Fruit fly (Drosophila melanogaster): ENCODE results near the gene CG31199.

CG31199 gene

dm6 chr3R:20735405-20735804 is 8.3 kb downstream of the CG31199 start, which contains the start of gene Cdk2 (continued):
- TF ChIP-seq GATAe (GFP tag; conservative IDR thresholded peaks at IDR 0.05) = no peak
- peak; percentile 93 for TF ChIP-seq CG6791 (GFP tag; IDR thresholded peaks at IDR 0.05; ENCODE audit: partially characterized antibody)
- TF ChIP-seq wek (GFP tag; optimal IDR thresholded peaks at IDR 0.05) = peak; percentile 98
- no peak for TF ChIP-seq CG1024 (GFP tag; IDR thresholded peaks at IDR 0.05)
- TF ChIP-seq CG10321 (GFP tag; IDR thresholded peaks at IDR 0.05) = no peak
- TF ChIP-seq ttk (GFP tag; IDR thresholded peaks at IDR 0.05) = 0 out of 2 replicates have a peak, but pooled peaks have one; percentile 7
- no peak for TF ChIP-seq prd (optimal IDR thresholded peaks at IDR 0.05)
- TF ChIP-seq prd (GFP tag; IDR thresholded peaks at IDR 0.05) = no peak
- TF ChIP-seq sim (GFP tag; IDR thresholded peaks at IDR 0.05) = no peak
- peak; percentile 13 for TF ChIP-seq HmgD (GFP tag; optimal IDR thresholded peaks at IDR 0.05)
- peak; percentile 73; the same call in 1 of the 3 replicates for TF ChIP-seq CG34422 (GFP tag; IDR thresholded peaks at IDR 0.05)
- no peak for TF ChIP-seq br (optimal IDR thresholded peaks at IDR 0.05)
- 0 out of 2 replicates have a peak, but pooled peaks have one; percentile 10 for TF ChIP-seq CG3847 (GFP tag; IDR thresholded peaks at IDR 0.05)
- peak; percentile 88 for TF ChIP-seq vnd (GFP tag; IDR thresholded peaks at IDR 0.05; ENCODE audit: partially characterized antibody)
- no peak for TF ChIP-seq CG11723 (GFP tag; optimal IDR thresholded peaks at IDR 0.05)
- TF ChIP-seq Mrtf (GFP tag; IDR thresholded peaks at IDR 0.05) = no peak
- peak; percentile 66 for TF ChIP-seq vvl (GFP tag; IDR thresholded peaks at IDR 0.05)
- peak; percentile 92 for TF ChIP-seq E2f1 (GFP tag; IDR thresholded peaks at IDR 0.05)
- no peak for TF ChIP-seq Dip2 (GFP tag; IDR thresholded peaks at IDR 0.05)
- no peak for TF ChIP-seq z (GFP tag; IDR thresholded peaks at IDR 0.05)
- no peak for TF ChIP-seq sug (tag; optimal IDR thresholded peaks at IDR 0.05)
- no peak for TF ChIP-seq bab2 (GFP tag; optimal IDR thresholded peaks at IDR 0.05)
- TF ChIP-seq gfzf (GFP tag; optimal IDR thresholded peaks at IDR 0.05) = peak; percentile 1
- no peak for TF ChIP-seq cg (GFP tag; optimal IDR thresholded peaks at IDR 0.05)
- TF ChIP-seq CG12299 (tag; optimal IDR thresholded peaks at IDR 0.05) = no peak
- TF ChIP-seq ATbp (GFP tag; optimal IDR thresholded peaks at IDR 0.05) = no peak
- no peak for TF ChIP-seq tin (GFP tag; optimal IDR thresholded peaks at IDR 0.05)
- TF ChIP-seq toy (GFP tag; IDR thresholded peaks at IDR 0.05) = no peak
- no peak for TF ChIP-seq CG32772 (GFP tag; IDR thresholded peaks at IDR 0.05)
- TF ChIP-seq Atf-2 (GFP tag; optimal IDR thresholded peaks at IDR 0.05) = no peak
- TF ChIP-seq Med (GFP tag) = peak; percentile 91
- TF ChIP-seq ara (GFP tag; IDR thresholded peaks at IDR 0.05) = no peak
- TF ChIP-seq gcm2 (GFP tag; optimal IDR thresholded peaks at IDR 0.05) = no peak
- TF ChIP-seq Opbp (GFP tag; IDR thresholded peaks at IDR 0.05; ENCODE audit: partially characterized antibody) = peak; percentile 95
- TF ChIP-seq dpn (GFP tag; optimal IDR thresholded peaks at IDR 0.05) = peak; percentile 12 to 23
- TF ChIP-seq CG14965 (GFP tag; optimal IDR thresholded peaks at IDR 0.05; ENCODE audit: borderline replicate concordance) = no peak
- TF ChIP-seq CG10431 (GFP tag; optimal IDR thresholded peaks at IDR 0.05) = no peak
- no peak for TF ChIP-seq CG9215 (GFP tag; IDR thresholded peaks at IDR 0.05)
- no peak for TF ChIP-seq CG18262 (tag; optimal IDR thresholded peaks at IDR 0.05)
- no peak for TF ChIP-seq CG8478 (optimal IDR thresholded peaks at IDR 0.05)
- TF ChIP-seq B-H1 (GFP tag; IDR thresholded peaks at IDR 0.05) = no peak
- no peak for TF ChIP-seq scrt (GFP tag; optimal IDR thresholded peaks at IDR 0.05)
- no peak for TF ChIP-seq dysf (GFP tag; IDR thresholded peaks at IDR 0.05)
- TF ChIP-seq ash1 (GFP tag; optimal IDR thresholded peaks at IDR 0.05) = no peak
- no peak for TF ChIP-seq danr (GFP tag; IDR thresholded peaks at IDR 0.05)
- no peak for TF ChIP-seq CG6254 (GFP tag; optimal IDR thresholded peaks at IDR 0.05)
- TF ChIP-seq tio (GFP tag; optimal IDR thresholded peaks at IDR 0.05) = no peak
- TF ChIP-seq ci (GFP tag; IDR thresholded peaks at IDR 0.05) = no peak
- no peak for TF ChIP-seq pb (GFP tag; optimal IDR thresholded peaks at IDR 0.05)
- TF ChIP-seq CG12219 (GFP tag; optimal IDR thresholded peaks at IDR 0.05) = no peak
- TF ChIP-seq Optix (GFP tag; IDR thresholded peaks at IDR 0.05) = no peak
- peak; percentile 92 for TF ChIP-seq Scr (GFP tag; IDR thresholded peaks at IDR 0.05; ENCODE audit: partially characterized antibody)
- TF ChIP-seq CG31224 (GFP tag; IDR thresholded peaks at IDR 0.05) = no peak
